Worm (Caenorhabditis elegans) whole organism, L4/young adult: ENCODE data around the gene B0238.12.

Experiments
- W03F9.2 ChIP-seq: fragments of 150-350 bp; optimal IDR thresholded peaks from 2 replicates; lab custom pipeline; 2014; ENCODE audit warnings: missing biosample characterization, missing genetic modification characterization
- dao-5 ChIP-seq: sonication (generic microtip); optimal IDR thresholded peaks from 2 replicates; lab custom pipeline; 2016; ENCODE audit warnings: missing genotype, missing genetic modification characterization, moderate library complexity, missing compliant biosample characterization
- him-1 ChIP-seq: sonication (generic microtip); optimal IDR thresholded peaks from 2 replicates; lab custom pipeline; 2016; ENCODE audit warnings: missing genotype, missing genetic modification reagents, missing genetic modification characterization, missing compliant biosample characterization

Gene B0238.12

ce11 chrV:5265581-5265980 is at the start of gene B0238.12, which contains the start of gene srt-69:
B0238.12 (plus strand) TSS chrV:5265844.
srt-69 (minus strand) TSS chrV:5265681.
- TF ChIP-seq him-1 (tag; lab: Kevin White, UChicago) (no peak), W03F9.2 (tag; lab: Kevin White, UChicago) (no peak), dao-5 (tag; lab: Kevin White, UChicago) (no peak)

- TF ChIP-seq W03F9.2 (tag; lab: Kevin White, UChicago) (no peak), him-1 (tag; lab: Kevin White, UChicago) (no peak), dao-5 (tag; lab: Kevin White, UChicago) (no peak)
These were observed 42.6 kb upstream of the B0238.12 start, which contains the start of gene Y49G5B.1 for ce11 chrV:5223044-5223443. Y49G5B.1 (plus strand) TSS chrV:5223367.

ce11 chrV:5225660-5226059 is 40.0 kb upstream of the B0238.12 start:
- TF ChIP-seq W03F9.2 (tag; lab: Kevin White, UChicago), result no peak
- no peak for TF ChIP-seq dao-5 (tag; lab: Kevin White, UChicago)
- TF ChIP-seq him-1 (tag; lab: Kevin White, UChicago), result no peak

- TF ChIP-seq dao-5 (tag; lab: Kevin White, UChicago) (no peak), W03F9.2 (tag; lab: Kevin White, UChicago) (no peak), him-1 (tag; lab: Kevin White, UChicago) (no peak)
These were observed 37.1 kb upstream of the B0238.12 start for ce11 chrV:5228513-5228912.

ce11 chrV:5233777-5234176 is 31.9 kb upstream of the B0238.12 start, which contains the start of gene cest-32:
cest-32 (minus strand) TSS chrV:5233891.
- TF ChIP-seq W03F9.2 (tag; lab: Kevin White, UChicago) (no peak), dao-5 (tag; lab: Kevin White, UChicago) (no peak), him-1 (tag; lab: Kevin White, UChicago) (no peak)

- no peak for TF ChIP-seq dao-5 (tag; lab: Kevin White, UChicago)
- TF ChIP-seq him-1 (tag; lab: Kevin White, UChicago), result no peak
- no peak for TF ChIP-seq W03F9.2 (tag; lab: Kevin White, UChicago)
These were observed 28.5 kb upstream of the B0238.12 start, which contains the start of gene cest-35.2 for ce11 chrV:5237116-5237515. cest-35.2 (minus strand) TSS chrV:5237216.

ce11 chrV:5239404-5239803 is 26.2 kb upstream of the B0238.12 start, which contains the start of gene C52A10.3:
C52A10.3 (minus strand) TSS chrV:5239504.
- TF ChIP-seq dao-5 (tag; lab: Kevin White, UChicago) (no peak), W03F9.2 (tag; lab: Kevin White, UChicago) (no peak), him-1 (tag; lab: Kevin White, UChicago) (no peak)

ce11 chrV:5239903-5240302 is 25.7 kb upstream of the B0238.12 start, which contains the start of gene B0238.15:
B0238.15 (plus strand) TSS chrV:5240203.
- TF ChIP-seq him-1 (tag; lab: Kevin White, UChicago) (no peak), dao-5 (tag; lab: Kevin White, UChicago) (no peak), W03F9.2 (tag; lab: Kevin White, UChicago) (no peak)

- no peak for TF ChIP-seq W03F9.2 (tag; lab: Kevin White, UChicago)
- TF ChIP-seq him-1 (tag; lab: Kevin White, UChicago), result no peak
- no peak for TF ChIP-seq dao-5 (tag; lab: Kevin White, UChicago)
These were observed 22.6 kb upstream of the B0238.12 start, which contains the start of gene cest-35.1 for ce11 chrV:5243036-5243435. cest-35.1 (minus strand) TSS chrV:5243136.

- no peak for TF ChIP-seq W03F9.2 (tag; lab: Kevin White, UChicago)
- no peak for TF ChIP-seq dao-5 (tag; lab: Kevin White, UChicago)
- no peak for TF ChIP-seq him-1 (tag; lab: Kevin White, UChicago)
These were observed 13.6 kb upstream of the B0238.12 start, which contains the start of gene srt-68 for ce11 chrV:5252016-5252415. srt-68 (minus strand) TSS chrV:5252116.

- TF ChIP-seq W03F9.2 (tag; lab: Kevin White, UChicago) (no peak), him-1 (tag; lab: Kevin White, UChicago) (no peak), dao-5 (tag; lab: Kevin White, UChicago) (no peak)
These were observed 8.3 kb upstream of the B0238.12 start, which contains the start of gene srt-67 for ce11 chrV:5257358-5257757. srt-67 (minus strand) TSS chrV:5257458.

ce11 chrV:5259448-5259847 is 6.2 kb upstream of the B0238.12 start, which contains the start of gene srt-70:
srt-70 (minus strand) TSS chrV:5259548.
- no peak for TF ChIP-seq W03F9.2 (tag; lab: Kevin White, UChicago)
- no peak for TF ChIP-seq dao-5 (tag; lab: Kevin White, UChicago)
- TF ChIP-seq him-1 (tag; lab: Kevin White, UChicago), result no peak

- TF ChIP-seq W03F9.2 (tag; lab: Kevin White, UChicago) (no peak), him-1 (tag; lab: Kevin White, UChicago) (no peak), dao-5 (tag; lab: Kevin White, UChicago) (no peak)
These were observed 2.6 kb upstream of the B0238.12 start, which contains the start of gene cest-30 for ce11 chrV:5262999-5263398. cest-30 (minus strand) TSS chrV:5263099.
